Worm (Caenorhabditis elegans): ENCODE measurements around the gene C05G5.2.

ce11 chrX:14711168-14711629 is 35.9 kb upstream of the C05G5.2 start, which contains the start of gene atrn-1:
- no peak for TF ChIP-seq unc-62 (GFP tag; optimal IDR thresholded peaks at IDR 0.05)
- TF ChIP-seq zag-1 (tag; optimal IDR thresholded peaks at IDR 0.05) = no peak
